Worm (Caenorhabditis elegans): ENCODE results near the gene T11B7.2.

T11B7.2 gene

DNA sequence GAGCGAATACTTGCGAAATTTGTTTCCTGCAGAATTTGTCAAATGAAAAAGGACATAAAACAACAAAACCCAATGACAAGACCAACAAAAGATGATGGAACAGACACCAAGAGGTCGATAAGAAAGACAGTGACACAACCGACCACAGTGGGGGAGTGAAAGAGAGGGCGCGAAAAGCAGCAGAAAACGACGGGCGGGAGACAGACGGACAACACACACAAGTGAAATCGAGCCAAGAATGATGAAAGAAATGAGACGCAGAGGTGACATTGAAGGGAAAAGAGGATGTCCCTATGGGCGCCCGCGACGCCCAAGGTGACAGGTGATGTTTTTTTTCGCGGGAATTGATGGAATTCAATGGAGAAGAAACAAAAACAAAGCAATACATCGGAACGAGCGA, 21.7 kb upstream of the T11B7.2 start (continued):
- TF ChIP-seq dpl-1 (GFP tag; optimal IDR thresholded peaks at IDR 0.05) (peak; percentile 51 to 64 (median 56)), unc-86 (tag; optimal IDR thresholded peaks at IDR 0.05) (no peak), irx-1 (tag; optimal IDR thresholded peaks at IDR 0.05) (no peak), nhr-28 (tag; optimal IDR thresholded peaks at IDR 0.05) (no peak), lin-14 (GFP tag; optimal IDR thresholded peaks at IDR 0.05) (peak; percentile 97), ztf-11 (tag; optimal IDR thresholded peaks at IDR 0.05) (peak in 1 of 2 experiments; percentile 34), ets-5 (GFP tag; IDR thresholded peaks at IDR 0.05) (no peak), rnt-1 (tag; optimal IDR thresholded peaks at IDR 0.05) (peak; percentile 73), nhr-85 (tag) (peak; percentile 78), vab-15 (tag; optimal IDR thresholded peaks at IDR 0.05) (no peak), pax-3 (tag; optimal IDR thresholded peaks at IDR 0.05) (no peak), grh-1 (GFP tag; IDR thresholded peaks at IDR 0.05) (no peak), nhr-47 (tag; optimal IDR thresholded peaks at IDR 0.05) (peak; percentile 43), zip-4 (GFP tag; optimal IDR thresholded peaks at IDR 0.05) (no peak), nhr-90 (tag; optimal IDR thresholded peaks at IDR 0.05; ENCODE audit: poor library complexity) (peak; percentile 57), elt-2 (tag; optimal IDR thresholded peaks at IDR 0.05) (peak; percentile 39), pqm-1 (tag; optimal IDR thresholded peaks at IDR 0.05) (no peak), ztf-4 (tag; optimal IDR thresholded peaks at IDR 0.05) (no peak), egl-13 (tag; optimal IDR thresholded peaks at IDR 0.05) (no peak), nhr-71 (tag; optimal IDR thresholded peaks at IDR 0.05) (peak; percentile 74), hlh-17 (GFP tag; optimal IDR thresholded peaks at IDR 0.05; ENCODE audit: borderline replicate concordance) (no peak)

DNA sequence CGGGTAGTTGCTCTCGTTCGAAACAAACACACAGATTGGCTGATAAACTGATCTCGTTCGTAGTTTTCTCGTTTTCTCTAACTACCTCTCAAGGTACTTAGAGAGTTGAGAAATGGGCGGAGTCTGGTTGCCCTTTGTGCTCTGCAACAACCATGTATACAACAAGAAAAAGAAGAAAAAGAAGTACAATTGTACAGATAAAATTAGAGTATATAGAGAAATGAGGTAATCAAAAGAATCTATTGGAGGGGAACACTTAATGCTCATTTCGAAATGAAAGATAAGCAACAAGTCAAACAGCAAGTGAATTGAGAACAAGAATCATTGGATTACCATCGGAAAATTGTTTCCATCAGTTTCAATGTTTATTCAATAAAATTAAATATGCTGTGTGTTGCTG, 21.0 kb upstream of the T11B7.2 start, which contains the start of gene C09G9.1:
Gene C09G9.1 (minus strand): TSS at position 143 of the 400 bp plus-strand sequence.
- TF ChIP-seq nhr-77 (tag; optimal IDR thresholded peaks at IDR 0.05) (peak; percentile 11), jun-1 (tag; optimal IDR thresholded peaks at IDR 0.05) (no peak), lir-3 (tag; optimal IDR thresholded peaks at IDR 0.05; ENCODE audit: poor library complexity) (no peak), pax-3 (tag; optimal IDR thresholded peaks at IDR 0.05) (no peak)

ce11 chrIV:8864672-8865071, 20.3 kb upstream of the T11B7.2 start:
- TF ChIP-seq nhr-20 (tag; optimal IDR thresholded peaks at IDR 0.05) (peak; percentile 12), ceh-90 (tag; optimal IDR thresholded peaks at IDR 0.05) (no peak), C16A3.4 (tag; optimal IDR thresholded peaks at IDR 0.05) (no peak), nhr-84 (tag; optimal IDR thresholded peaks at IDR 0.05) (no peak), C34B4.2 (tag; optimal IDR thresholded peaks at IDR 0.05) (no peak), unc-30 (tag; optimal IDR thresholded peaks at IDR 0.05) (no peak), nhr-71 (tag; optimal IDR thresholded peaks at IDR 0.05) (peak; percentile 62), efl-1 (optimal IDR thresholded peaks at IDR 0.05) (no peak), efl-1 (GFP tag; optimal IDR thresholded peaks at IDR 0.05 in 1 of 2) (peak in 1 of 2 experiments; percentile 71), nhr-90 (tag; optimal IDR thresholded peaks at IDR 0.05; ENCODE audit: poor library complexity) (peak; percentile 61), lin-13 (GFP tag; optimal IDR thresholded peaks at IDR 0.05) (no peak), snu-23 (GFP tag; optimal IDR thresholded peaks at IDR 0.05) (peak; percentile 28), nhr-19 (GFP tag; conservative IDR thresholded peaks at IDR 0.05) (0 out of 2 replicates have a peak, but pooled peaks have one; percentile 14), nhr-85 (tag) (peak; percentile 85), lin-39 (tag; optimal IDR thresholded peaks at IDR 0.05) (no peak), lin-14 (GFP tag; optimal IDR thresholded peaks at IDR 0.05) (peak; percentile 46), elt-3 (tag; optimal IDR thresholded peaks at IDR 0.05) (peak in 3 of 6 experiments; percentile 22 to 76 (median 71)), lin-35 (GFP tag; optimal IDR thresholded peaks at IDR 0.05) (peak in 1 of 2 experiments; percentile 33), blmp-1 (tag; optimal IDR thresholded peaks at IDR 0.05) (peak; percentile 38)

Measured in whole organism, L1 larva.